Worm (Caenorhabditis elegans) whole organism, L1 larva: ENCODE measurements around the gene dnj-23.

Experiments
- C04F5.9 ChIP-seq: sonication (generic microtip); optimal IDR thresholded peaks from 2 replicates; lab custom pipeline; 2016; ENCODE audit warnings: missing genetic modification characterization, missing compliant biosample characterization
- F16B12.6 ChIP-seq: fragments of 150-350 bp; optimal IDR thresholded peaks from 2 replicates; lab custom pipeline; 2014; ENCODE audit warnings: missing biosample characterization, missing genetic modification characterization
- alr-1 ChIP-seq: fragments of 200-800 bp; sonication (Bioruptor generic); optimal IDR thresholded peaks from 2 replicates; lab custom pipeline; 2018; ENCODE audit warnings: borderline replicate concordance, mild to moderate bottlenecking, missing genetic modification characterization, missing compliant biosample characterization
- ama-1 ChIP-seq: fragments of 150-350 bp; optimal IDR thresholded peaks from 2 replicates; lab custom pipeline; 2014
- blmp-1 ChIP-seq: fragments of 150-350 bp; optimal IDR thresholded peaks from 2 replicates; lab custom pipeline; 2014; ENCODE audit warnings: missing biosample characterization, missing genetic modification characterization
- ceh-63 ChIP-seq: fragments of 200-800 bp; sonication (Bioruptor generic); optimal IDR thresholded peaks from 2 replicates; lab custom pipeline; 2018; ENCODE audit warnings: mild to moderate bottlenecking, missing genetic modification characterization, missing compliant biosample characterization
- ceh-8 ChIP-seq: fragments of 200-800 bp; sonication (Bioruptor generic); optimal IDR thresholded peaks from 2 replicates; lab custom pipeline; 2018; ENCODE audit warnings: mild to moderate bottlenecking, missing genetic modification characterization, moderate library complexity, missing compliant biosample characterization
- ceh-90 ChIP-seq: sonication (generic microtip); optimal IDR thresholded peaks from 2 replicates; lab custom pipeline; 2016; ENCODE audit warnings: missing genetic modification characterization, missing compliant biosample characterization
- ces-1 ChIP-seq: fragments of 150-350 bp; optimal IDR thresholded peaks from 2 replicates; lab custom pipeline; 2014; ENCODE audit warnings: missing biosample characterization, missing genetic modification reagents, missing genetic modification characterization
- dpl-1 ChIP-seq, 3 experiments: fragments of 150-350 bp in 2 of 3; sonication (generic microtip) in 1 of 3; optimal IDR thresholded peaks; 2 replicates each; lab custom pipeline; 2014 to 2017; ENCODE audit warnings: missing biosample characterization in 3 of 3, missing genetic modification characterization in 3 of 3, missing genetic modification reagents in 3 of 3
- dsc-1 ChIP-seq: sonication (generic microtip); optimal IDR thresholded peaks from 2 replicates; lab custom pipeline; 2016; ENCODE audit warnings: mild to moderate bottlenecking, missing genetic modification characterization, missing compliant biosample characterization
- efl-1 ChIP-seq, 4 experiments: fragments of 150-350 bp; optimal IDR thresholded peaks in 3 of 4; peaks in 1 of 4; 1 replicate in 1 of 4; 2 replicates in 3 of 4; lab custom pipeline; 2014; ENCODE audit warnings: missing biosample characterization in 2 of 4, missing genetic modification characterization in 2 of 4, missing genetic modification reagents in 2 of 4
- efl-3 ChIP-seq: fragments of 200-800 bp; sonication (Bioruptor generic); optimal IDR thresholded peaks from 2 replicates; lab custom pipeline; 2018; ENCODE audit warnings: mild to moderate bottlenecking, missing genetic modification characterization, missing compliant biosample characterization
- egl-13 ChIP-seq: sonication (generic microtip); optimal IDR thresholded peaks from 2 replicates; lab custom pipeline; 2016; ENCODE audit warnings: missing genotype, missing genetic modification reagents, missing genetic modification characterization, missing compliant biosample characterization
- egl-27 ChIP-seq, 2 experiments: fragments of 150-350 bp in 1 of 2; sonication (generic microtip); optimal IDR thresholded peaks; 3 replicates each; lab custom pipeline; 2017 to 2018; ENCODE audit warnings: missing biosample characterization in 2 of 2, missing genetic modification characterization in 2 of 2, missing genetic modification reagents in 2 of 2
- elt-2 ChIP-seq: sonication (generic microtip); optimal IDR thresholded peaks from 2 replicates; lab custom pipeline; 2016; ENCODE audit warnings: missing genetic modification characterization, mild to moderate bottlenecking, inconsistent platforms, missing compliant biosample characterization, missing genetic modification reagents
- elt-3 ChIP-seq, 6 experiments: fragments of 150-350 bp in 1 of 6; sonication (generic microtip); optimal IDR thresholded peaks; 2 replicates each; lab custom pipeline; 2017 to 2018; ENCODE audit warnings: missing biosample characterization in 6 of 6, missing genetic modification characterization in 6 of 6, inconsistent platforms in 1 of 6
- ets-5 ChIP-seq: fragments of 200-800 bp; sonication (Bioruptor generic); IDR thresholded peaks from 2 replicates; pipeline ENCODE4 v1.3.6; 2022; ENCODE audit warnings: missing genetic modification characterization, missing compliant biosample characterization
- grh-1 ChIP-seq: fragments of 200-800 bp; sonication (Bioruptor generic); IDR thresholded peaks from 2 replicates; pipeline ENCODE4 v1.3.6; 2022; ENCODE audit warnings: missing genetic modification reagents, missing genetic modification characterization, missing compliant biosample characterization
- hlh-17 ChIP-seq: fragments of 200-800 bp; sonication (Bioruptor generic); optimal IDR thresholded peaks from 2 replicates; lab custom pipeline; 2018; ENCODE audit warnings: missing genetic modification characterization, mild to moderate bottlenecking, missing compliant biosample characterization, moderate library complexity, borderline replicate concordance
- irx-1 ChIP-seq: sonication (generic microtip); optimal IDR thresholded peaks from 2 replicates; lab custom pipeline; 2016; ENCODE audit warnings: missing genetic modification characterization, missing compliant biosample characterization
- lin-14 ChIP-seq: fragments of 200-800 bp; sonication (Bioruptor generic); optimal IDR thresholded peaks from 2 replicates; lab custom pipeline; 2018; ENCODE audit warnings: mild to moderate bottlenecking, missing genetic modification characterization, moderate library complexity, missing compliant biosample characterization
- lin-35 ChIP-seq, 2 experiments: fragments of 150-350 bp; optimal IDR thresholded peaks; 2 replicates each; lab custom pipeline; 2014; ENCODE audit warnings: missing biosample characterization in 2 of 2, missing genetic modification characterization in 2 of 2, missing genetic modification reagents in 2 of 2
- mef-2 ChIP-seq: fragments of 150-350 bp; optimal IDR thresholded peaks from 2 replicates; lab custom pipeline; 2014; ENCODE audit warnings: missing biosample characterization, missing genetic modification characterization
- nhr-12 ChIP-seq: sonication (generic microtip); optimal IDR thresholded peaks from 2 replicates; lab custom pipeline; 2017; ENCODE audit warnings: missing biosample characterization, missing genetic modification characterization
- nhr-28 ChIP-seq: fragments of 150-350 bp; optimal IDR thresholded peaks from 2 replicates; lab custom pipeline; 2014; ENCODE audit warnings: missing biosample characterization, missing genetic modification characterization
- nhr-71 ChIP-seq: sonication (generic microtip); optimal IDR thresholded peaks from 2 replicates; lab custom pipeline; 2016; ENCODE audit warnings: mild to moderate bottlenecking, missing genetic modification characterization, moderate library complexity, missing compliant biosample characterization
- nhr-85 ChIP-seq: sonication (generic microtip); peaks from one replicate; lab custom pipeline; 2016; ENCODE audit warnings: missing genetic modification characterization, inconsistent platforms, missing compliant biosample characterization
- pqm-1 ChIP-seq: sonication (generic microtip); optimal IDR thresholded peaks from 3 replicates; lab custom pipeline; 2017; ENCODE audit warnings: missing biosample characterization, missing genetic modification characterization
- snu-23 ChIP-seq: sonication (generic microtip); optimal IDR thresholded peaks from 2 replicates; lab custom pipeline; 2016; ENCODE audit warnings: missing genetic modification characterization, missing compliant biosample characterization
- sox-4 ChIP-seq: sonication (generic microtip); optimal IDR thresholded peaks from 2 replicates; lab custom pipeline; 2016; ENCODE audit warnings: missing genetic modification characterization, missing compliant biosample characterization
- swsn-7 ChIP-seq: sonication (generic microtip); optimal IDR thresholded peaks from 2 replicates; lab custom pipeline; 2016; ENCODE audit warnings: missing genetic modification characterization, missing compliant biosample characterization
- tlp-1 ChIP-seq: fragments of 150-350 bp; optimal IDR thresholded peaks from 2 replicates; lab custom pipeline; 2014; ENCODE audit warnings: missing biosample characterization, missing genetic modification characterization
- unc-130 ChIP-seq: fragments of 150-350 bp; optimal IDR thresholded peaks from 2 replicates; lab custom pipeline; 2017; ENCODE audit warnings: missing biosample characterization, missing genetic modification characterization, inconsistent platforms
- unc-62 ChIP-seq: fragments of 150-350 bp; optimal IDR thresholded peaks from 2 replicates; lab custom pipeline; 2014; ENCODE audit warnings: missing biosample characterization, missing genetic modification reagents, missing genetic modification characterization
- vab-15 ChIP-seq: sonication (generic microtip); optimal IDR thresholded peaks from 2 replicates; lab custom pipeline; 2017; ENCODE audit warnings: missing genotype, mild to moderate bottlenecking, missing genetic modification characterization, missing compliant biosample characterization
- ztf-4 ChIP-seq: fragments of 150-350 bp; optimal IDR thresholded peaks from 2 replicates; lab custom pipeline; 2014; ENCODE audit warnings: missing biosample characterization, missing genetic modification characterization

dnj-23 gene

ce11 chrII:9094247-9094790 is 14.1 kb downstream of the dnj-23 start:
- TF ChIP-seq elt-3 (tag; optimal IDR thresholded peaks at IDR 0.05; lab: Kevin White, UChicago) (no peak), pqm-1 (tag; lab: Kevin White, UChicago) (peak; percentile 65), egl-13 (tag; lab: Kevin White, UChicago) (no peak), efl-3 (GFP tag; lab: Kevin White, UChicago) (no peak), tlp-1 (tag; lab: Kevin White, UChicago) (no peak), unc-130 (tag; lab: Kevin White, UChicago) (no peak), nhr-28 (tag; lab: Kevin White, UChicago) (no peak), ztf-4 (tag; lab: Kevin White, UChicago) (no peak), ceh-63 (GFP tag; lab: Kevin White, UChicago) (no peak), irx-1 (tag; lab: Kevin White, UChicago) (no peak), unc-62 (GFP tag; lab: Kevin White, UChicago) (no peak), nhr-12 (tag; lab: Kevin White, UChicago) (no peak), grh-1 (GFP tag; lab: Robert Waterston, UW) (no peak), dsc-1 (tag; lab: Kevin White, UChicago) (peak; percentile 55), dpl-1 (GFP tag; optimal IDR thresholded peaks at IDR 0.05; lab: Kevin White, UChicago) (no peak), efl-1 (optimal IDR thresholded peaks at IDR 0.05; lab: Kevin White, UChicago) (no peak), efl-1 (GFP tag; optimal IDR thresholded peaks at IDR 0.05 in 1 of 2; lab: Kevin White, UChicago) (peak in 1 of 2 experiments; percentile 81), lin-14 (peak; percentile 9), C04F5.9 (tag; lab: Kevin White, UChicago) (no peak), alr-1 (no peak), egl-27 (tag; optimal IDR thresholded peaks at IDR 0.05; lab: Kevin White, UChicago) (no peak), ceh-90 (no peak), hlh-17 (GFP tag; lab: Kevin White, UChicago) (no peak)

- TF ChIP-seq ets-5: no peak
- no peak for TF ChIP-seq ceh-8 (GFP tag; lab: Kevin White, UChicago)
- no peak for TF ChIP-seq vab-15 (tag; lab: Kevin White, UChicago)
- no peak for TF ChIP-seq mef-2
- TF ChIP-seq snu-23 (GFP tag; lab: Kevin White, UChicago): no peak
- no peak for TF ChIP-seq nhr-71
- TF ChIP-seq irx-1 (tag; lab: Kevin White, UChicago): no peak
- TF ChIP-seq nhr-12 (tag; lab: Kevin White, UChicago): no peak
- no peak for TF ChIP-seq efl-1 (optimal IDR thresholded peaks at IDR 0.05; lab: Kevin White, UChicago)
- TF ChIP-seq efl-1 (GFP tag; optimal IDR thresholded peaks at IDR 0.05 in 1 of 2; lab: Kevin White, UChicago): no peak
- no peak for TF ChIP-seq blmp-1 (tag; lab: Kevin White, UChicago)
- TF ChIP-seq ama-1: no peak
- no peak for TF ChIP-seq F16B12.6
- TF ChIP-seq unc-130 (tag; lab: Kevin White, UChicago): no peak
- no peak for TF ChIP-seq swsn-7 (tag; lab: Kevin White, UChicago)
- TF ChIP-seq ces-1: no peak
Measured at ce11 chrII:9093584-9093983, 14.8 kb downstream of the dnj-23 start, which contains the start of gene C07H4.1. C07H4.1 (minus strand) TSS chrII:9093684.

DNA sequence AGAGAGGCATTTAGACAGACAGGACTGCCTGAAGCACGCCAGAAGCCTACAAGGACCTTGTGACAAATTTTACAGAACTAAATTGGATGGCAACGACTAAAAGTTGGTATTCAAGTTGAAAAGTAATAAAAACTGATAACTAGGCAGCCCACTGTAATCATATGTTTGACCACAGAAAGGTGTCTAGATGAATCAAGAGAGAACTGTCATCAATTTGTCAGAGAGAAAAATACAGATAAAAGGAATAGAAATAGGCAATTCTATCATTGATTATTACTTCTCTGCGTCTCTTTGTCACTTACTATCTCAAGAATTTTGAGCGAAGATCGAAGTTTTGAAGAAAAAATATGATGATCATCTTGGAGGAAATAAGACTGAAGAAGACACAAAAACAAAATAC is 15.5 kb downstream of the dnj-23 start:
- no peak for TF ChIP-seq sox-4 (tag; lab: Kevin White, UChicago)
- TF ChIP-seq nhr-71: peak; percentile 0
- TF ChIP-seq irx-1 (tag; lab: Kevin White, UChicago): no peak
- TF ChIP-seq elt-3 (tag; optimal IDR thresholded peaks at IDR 0.05; lab: Kevin White, UChicago): peak in 1 of 6 experiments; percentile 18
- peak; percentile 56 for TF ChIP-seq nhr-85 (tag; lab: Kevin White, UChicago)
- peak; percentile 22 for TF ChIP-seq vab-15 (tag; lab: Kevin White, UChicago)
- TF ChIP-seq lin-14: peak; percentile 22
- TF ChIP-seq lin-35 (GFP tag; optimal IDR thresholded peaks at IDR 0.05; lab: Kevin White, UChicago): peak in 1 of 2 experiments; percentile 22
- TF ChIP-seq elt-2: peak; percentile 48
